Worm (Caenorhabditis elegans): ENCODE results near the gene pck-1.

pck-1 gene

DNA sequence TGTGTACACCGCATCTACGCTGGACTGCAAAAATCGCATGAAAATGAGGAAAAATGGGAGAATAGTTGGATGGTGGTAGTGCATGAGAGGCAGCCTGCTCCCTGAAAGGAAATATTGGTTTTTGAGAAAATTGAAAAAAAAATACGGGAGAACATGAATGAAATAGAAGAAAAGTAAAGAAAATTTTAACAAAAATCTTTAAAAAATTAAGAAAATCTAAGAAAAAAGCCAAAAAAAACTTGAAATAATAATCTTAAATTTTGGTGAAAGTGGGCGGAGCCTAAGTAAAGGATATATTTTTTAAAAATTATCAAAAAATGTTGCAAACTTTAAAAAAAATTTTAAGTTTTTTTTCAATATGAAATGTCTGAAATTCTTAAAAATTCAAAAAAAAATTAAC lies 42.2 kb downstream of the pck-1 start, which contains the start of gene H10E21.5:
Gene H10E21.5 (minus strand): TSS at position 101 of the 400 bp plus-strand sequence.
- TF ChIP-seq athp-1 (tag; optimal IDR thresholded peaks at IDR 0.05), result no peak
- no peak for TF ChIP-seq ets-4 (GFP tag; optimal IDR thresholded peaks at IDR 0.05)
- no peak for TF ChIP-seq ztf-25 (GFP tag; IDR thresholded peaks at IDR 0.05)
- no peak for TF ChIP-seq snpc-1.3 (tag; optimal IDR thresholded peaks at IDR 0.05; ENCODE audit: insufficient read depth)
- no peak for TF ChIP-seq T07F8.4 (tag; optimal IDR thresholded peaks at IDR 0.05)
- TF ChIP-seq ZK185.1 (tag; optimal IDR thresholded peaks at IDR 0.05; ENCODE audit: poor library complexity, severe bottlenecking), result no peak
- TF ChIP-seq efl-1 (GFP tag; optimal IDR thresholded peaks at IDR 0.05), result no peak
- TF ChIP-seq F57C9.4 (tag; optimal IDR thresholded peaks at IDR 0.05), result no peak
- TF ChIP-seq mes-4 (tag; optimal IDR thresholded peaks at IDR 0.05), result no peak
- TF ChIP-seq attf-6 (GFP tag; IDR thresholded peaks at IDR 0.05), result no peak
- TF ChIP-seq hlh-26 (GFP tag; conservative IDR thresholded peaks at IDR 0.05), result no peak

DNA sequence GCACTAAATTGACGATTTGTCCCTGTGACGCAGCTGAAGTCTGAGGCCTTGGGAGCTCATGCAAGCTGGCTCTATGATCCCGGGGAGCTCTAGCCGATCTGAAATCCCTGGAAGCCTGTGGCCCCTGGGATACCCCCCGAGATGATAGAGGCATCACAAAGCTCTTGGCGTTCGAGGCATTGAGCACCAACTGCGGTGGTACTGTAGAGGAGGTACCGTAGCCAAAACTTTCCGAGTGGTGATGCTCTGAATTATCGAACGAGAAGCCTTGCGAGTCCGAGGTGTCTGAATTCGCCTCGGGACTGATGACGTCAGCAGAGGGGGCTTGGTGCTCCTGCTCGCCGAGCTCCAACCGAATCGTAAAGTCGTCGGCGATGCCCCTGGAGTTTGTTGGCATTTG lies 44.8 kb downstream of the pck-1 start:
- TF ChIP-seq madf-8 (GFP tag; conservative IDR thresholded peaks at IDR 0.05), result no peak
- no peak for TF ChIP-seq ama-1 (optimal IDR thresholded peaks at IDR 0.05)
- TF ChIP-seq ama-1 (GFP tag; optimal IDR thresholded peaks at IDR 0.05), result peak in 1 of 2 experiments; percentile 17
- TF ChIP-seq zfh-2 (GFP tag; conservative IDR thresholded peaks at IDR 0.05), result peak; percentile 79

DNA sequence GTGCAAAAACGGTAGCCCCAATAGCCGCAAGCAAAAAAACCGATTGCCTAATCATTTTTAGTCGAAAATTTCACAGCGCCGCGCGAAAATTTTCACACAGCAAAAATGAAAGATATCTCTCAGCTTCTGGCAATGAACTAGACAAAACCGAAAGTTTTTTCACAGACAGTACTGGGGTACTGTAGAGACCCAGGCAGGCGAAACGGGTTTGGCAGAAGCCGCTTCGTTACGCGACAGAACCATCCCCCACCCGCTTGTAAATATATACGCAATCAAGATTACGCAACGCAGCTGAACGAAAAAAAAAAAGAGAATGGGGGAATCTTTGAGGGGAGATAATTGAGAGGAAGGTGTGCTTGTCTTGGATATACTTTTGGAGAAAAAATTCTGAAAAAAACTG lies 46.6 kb downstream of the pck-1 start, which contains the start of gene H10E21.4:
Gene H10E21.4 (minus strand): TSS at position 167 of the 400 bp plus-strand sequence.
- TF ChIP-seq B0035.1 (tag; optimal IDR thresholded peaks at IDR 0.05) (no peak), F39B2.1 (GFP tag; IDR thresholded peaks at IDR 0.05) (no peak), C06A6.2 (GFP tag; conservative IDR thresholded peaks at IDR 0.05) (no peak), snpc-3.4 (tag; optimal IDR thresholded peaks at IDR 0.05) (no peak), somi-1 (GFP tag; optimal IDR thresholded peaks at IDR 0.05) (no peak), Y53G8AR.9 (GFP tag; conservative IDR thresholded peaks at IDR 0.05) (no peak), lsl-1 (GFP tag; optimal IDR thresholded peaks at IDR 0.05) (no peak)

DNA sequence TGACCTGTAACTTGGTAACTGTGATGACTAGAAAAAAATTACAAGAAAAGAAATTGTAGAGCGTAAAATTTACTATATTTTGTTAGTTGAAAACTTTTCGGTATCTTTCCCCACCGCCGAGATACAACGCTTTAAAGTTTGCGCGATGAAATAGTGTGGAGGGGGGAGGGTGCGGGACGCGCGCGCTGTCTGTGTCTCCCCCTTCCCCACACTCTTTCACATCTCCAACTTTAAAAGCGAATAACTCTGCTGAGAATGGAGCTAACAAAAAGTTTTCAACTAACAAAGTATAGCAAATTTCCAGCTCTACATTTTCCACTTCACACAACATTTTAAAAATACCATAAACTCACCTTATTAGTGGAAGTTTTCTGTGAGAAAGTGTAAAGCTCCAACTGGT lies 48.5 kb downstream of the pck-1 start:
- TF ChIP-seq repo-1 (tag; optimal IDR thresholded peaks at IDR 0.05), result no peak
- peak; percentile 73 for TF ChIP-seq hmg-1.2 (GFP tag; IDR thresholded peaks at IDR 0.05)

DNA sequence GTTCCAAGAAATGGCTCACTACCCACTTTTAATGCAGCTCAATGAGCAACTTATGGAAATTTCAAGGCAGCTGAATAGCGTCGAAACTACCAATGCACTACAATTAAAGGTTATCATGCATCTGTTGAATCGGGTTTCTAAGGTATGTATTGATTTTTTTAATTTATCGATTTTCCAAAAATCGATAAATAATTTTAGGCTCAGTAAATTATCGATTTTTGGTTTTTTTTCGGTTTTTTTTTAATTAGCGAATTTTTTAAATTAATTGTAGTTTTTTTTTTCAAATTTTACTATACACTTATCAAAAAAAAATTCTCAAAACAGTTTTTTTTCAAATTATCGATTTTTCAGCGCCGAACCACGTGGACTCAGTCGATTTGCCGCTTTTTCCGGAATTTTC lies 49.3 kb downstream of the pck-1 start:
- TF ChIP-seq hmg-20 (GFP tag; IDR thresholded peaks at IDR 0.05) (no peak), lin-40 (tag; optimal IDR thresholded peaks at IDR 0.05) (no peak), F49E8.2 (tag; optimal IDR thresholded peaks at IDR 0.05; ENCODE audit: insufficient read depth) (no peak), F33H1.4 (GFP tag; IDR thresholded peaks at IDR 0.05) (no peak), snpc-3.4 (tag; optimal IDR thresholded peaks at IDR 0.05) (no peak), mcd-1 (GFP tag; IDR thresholded peaks at IDR 0.05) (no peak), pha-4 (tag; optimal IDR thresholded peaks at IDR 0.05) (no peak), lsl-1 (GFP tag; optimal IDR thresholded peaks at IDR 0.05) (no peak), nfyb-1 (GFP tag; IDR thresholded peaks at IDR 0.05) (no peak), zim-3 (tag; optimal IDR thresholded peaks at IDR 0.05) (no peak), ZK185.1 (tag; optimal IDR thresholded peaks at IDR 0.05; ENCODE audit: poor library complexity, severe bottlenecking) (no peak), efl-1 (GFP tag; optimal IDR thresholded peaks at IDR 0.05) (no peak), ets-4 (GFP tag; optimal IDR thresholded peaks at IDR 0.05) (no peak), ama-1 (optimal IDR thresholded peaks at IDR 0.05) (no peak), ama-1 (GFP tag; optimal IDR thresholded peaks at IDR 0.05) (no peak), unc-62 (GFP tag; optimal IDR thresholded peaks at IDR 0.05) (no peak), repo-1 (tag; optimal IDR thresholded peaks at IDR 0.05) (no peak)
